Worm (Caenorhabditis elegans): ENCODE results near the gene C15C8.5.

DNA sequence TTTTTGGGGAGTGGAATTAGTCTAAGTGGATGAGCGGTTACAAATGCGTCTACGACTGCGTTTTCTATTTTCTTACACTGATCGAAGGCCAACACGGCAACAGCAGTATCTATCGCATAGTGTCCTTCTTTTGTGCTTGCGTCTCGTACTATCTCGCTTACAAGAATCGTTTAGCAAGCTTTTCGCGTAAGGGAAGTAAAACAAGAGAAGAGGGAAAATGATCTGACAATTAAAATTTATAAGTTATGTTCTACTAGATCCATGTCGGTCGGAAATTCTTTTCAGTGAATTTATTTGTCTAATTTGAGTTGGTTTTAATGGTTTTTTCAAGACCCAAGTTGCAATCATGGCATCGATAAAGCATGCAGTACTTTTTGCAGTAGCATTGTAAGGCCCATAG lies 39.2 kb downstream of the C15C8.5 start, which contains the start of gene fkb-4:
- TF ChIP-seq ces-1 (GFP tag; optimal IDR thresholded peaks at IDR 0.05) (no peak), lsy-2 (tag; optimal IDR thresholded peaks at IDR 0.05) (no peak), mls-2 (tag; optimal IDR thresholded peaks at IDR 0.05) (no peak), nhr-12 (tag; optimal IDR thresholded peaks at IDR 0.05) (no peak), unc-39 (tag; optimal IDR thresholded peaks at IDR 0.05) (no peak), pha-4 (tag; optimal IDR thresholded peaks at IDR 0.05) (no peak), nhr-76 (tag; optimal IDR thresholded peaks at IDR 0.05) (no peak), lin-13 (tag; optimal IDR thresholded peaks at IDR 0.05) (no peak), nhr-237 (tag; optimal IDR thresholded peaks at IDR 0.05) (no peak), elt-1 (tag; optimal IDR thresholded peaks at IDR 0.05; ENCODE audit: borderline replicate concordance, insufficient read depth) (no peak), cnd-1 (tag; optimal IDR thresholded peaks at IDR 0.05) (no peak), M03D4.4 (tag; optimal IDR thresholded peaks at IDR 0.05) (no peak), elt-3 (tag; optimal IDR thresholded peaks at IDR 0.05) (no peak), hlh-1 (tag; optimal IDR thresholded peaks at IDR 0.05) (no peak)
